Worm (Caenorhabditis elegans) whole organism, dauer: Measurements from ENCODE around the gene F21D5.9.

Experiments
- unc-62 ChIP-seq: sonication (generic microtip); optimal IDR thresholded peaks from 2 replicates; lab custom pipeline; 2017; ENCODE audit warnings: missing biosample characterization, missing genetic modification reagents, missing genetic modification characterization

The F21D5.9 gene

ce11 chrIV:8762471-8762870, 38.7 kb downstream of the F21D5.9 start:
- TF ChIP-seq unc-62 (GFP tag; lab: Kevin White, UChicago) = no peak

DNA sequence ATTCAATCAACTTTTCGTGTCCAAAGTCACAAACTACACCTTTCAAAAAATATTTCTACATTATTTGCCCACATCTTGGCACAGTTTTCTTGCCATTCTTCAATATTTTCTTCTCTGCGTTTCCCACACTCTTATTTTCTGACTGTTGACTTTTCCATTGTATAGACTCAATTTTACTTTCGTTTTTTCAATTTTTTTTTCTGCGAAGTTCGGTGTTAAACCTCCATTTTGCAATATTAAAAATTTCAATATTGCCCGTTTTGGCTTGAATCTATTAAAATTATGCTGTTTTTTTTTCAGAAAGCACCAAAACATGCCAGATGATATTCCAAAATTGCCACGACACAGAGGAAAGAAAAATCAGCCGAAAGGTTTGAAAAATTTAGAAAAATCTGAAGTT, 40.7 kb downstream of the F21D5.9 start, which contains the start of gene cdc-50.B:
Gene cdc-50.B, plus strand, starts transcription at position 301 of the 400 bp plus-strand sequence.
- TF ChIP-seq unc-62 (GFP tag; lab: Kevin White, UChicago) = no peak

ce11 chrIV:8769539-8769938, 45.7 kb downstream of the F21D5.9 start, which contains the start of gene F20C5.5:
TSS of gene F20C5.5 (minus strand) at chrIV:8769639.
- TF ChIP-seq unc-62 (GFP tag; lab: Kevin White, UChicago) = no peak

DNA sequence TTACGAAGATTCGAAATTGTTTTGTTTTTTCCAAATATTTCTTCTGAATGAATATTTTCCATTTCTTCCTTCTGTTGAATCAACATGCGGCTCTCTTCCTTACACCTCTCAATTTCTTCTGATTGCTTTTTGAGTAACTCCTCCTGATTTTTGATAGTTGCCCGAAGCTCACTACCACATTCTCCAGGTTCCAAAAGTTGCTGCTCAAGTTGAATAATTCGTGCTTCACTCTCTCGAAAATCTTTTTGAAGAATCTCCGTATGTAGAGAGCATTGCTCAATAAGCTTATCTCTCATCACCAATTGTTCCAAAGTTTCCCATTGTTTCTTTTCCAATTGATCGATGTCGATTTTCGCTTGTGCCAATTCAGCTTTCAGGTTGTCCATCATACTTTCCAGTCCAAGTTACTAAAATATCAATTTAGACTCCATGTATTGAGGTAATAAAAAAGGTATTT, 49.0 kb downstream of the F21D5.9 start, which contains the start of gene F20C5.6:
Gene F20C5.6, minus strand, starts transcription at position 407 of the 457 bp plus-strand sequence.
- TF ChIP-seq unc-62 (GFP tag; lab: Kevin White, UChicago) = no peak
